Fruit fly (Drosophila melanogaster) whole organism, embryonic: ENCODE results near the gene hydra.
A peak's percentile ranks its signal among the peaks of the same experiment; 100 is the strongest.

ENCODE experiments used
- B-H2 ChIP-seq: fragments of 200-800 bp; sonication (Bioruptor generic); optimal IDR thresholded peaks from 2 replicates; lab custom pipeline; 2018; ENCODE audit warnings: missing biosample characterization, mild to moderate bottlenecking, missing genetic modification characterization
- C15 ChIP-seq: fragments of 200-800 bp; sonication (Bioruptor generic); IDR thresholded peaks from 3 replicates; pipeline ENCODE4 v1.3.6; 2022; ENCODE audit warnings: missing biosample characterization, missing genetic modification characterization
- CG10654 ChIP-seq: fragments of 200-800 bp; sonication (Bioruptor generic); optimal IDR thresholded peaks from 2 replicates; lab custom pipeline; 2016; ENCODE audit warnings: missing biosample characterization, missing genetic modification characterization
- CG12659 ChIP-seq: fragments of 200-800 bp; sonication (Bioruptor generic); optimal IDR thresholded peaks from 3 replicates; lab custom pipeline; 2017; ENCODE audit warnings: mild to moderate bottlenecking, missing biosample characterization, missing genetic modification reagents, missing genetic modification characterization
- CG13296 ChIP-seq: fragments of 200-800 bp; sonication (Bioruptor generic); optimal IDR thresholded peaks from 3 replicates; lab custom pipeline; 2018; ENCODE audit warnings: missing biosample characterization, mild to moderate bottlenecking, missing genetic modification characterization
- CG17385 ChIP-seq: fragments of 200-800 bp; sonication (Bioruptor generic); optimal IDR thresholded peaks from 3 replicates; lab custom pipeline; 2018; ENCODE audit warnings: missing biosample characterization, mild to moderate bottlenecking, missing genetic modification characterization
- CG17612 ChIP-seq: fragments of 200-800 bp; sonication (Bioruptor generic); IDR thresholded peaks from 2 replicates; pipeline ENCODE4 v1.3.6; 2022; ENCODE audit warnings: missing biosample characterization, missing genetic modification characterization
- CG2120 ChIP-seq: fragments of 200-800 bp; sonication (Bioruptor generic); optimal IDR thresholded peaks from 3 replicates; lab custom pipeline; 2016; ENCODE audit warnings: missing biosample characterization, missing genetic modification characterization
- CG2712 ChIP-seq: fragments of 200-800 bp; optimal IDR thresholded peaks from 3 replicates; lab custom pipeline; 2019; ENCODE audit warnings: missing biosample characterization, mild to moderate bottlenecking, missing genetic modification characterization, moderate library complexity
- CG3163 ChIP-seq: fragments of 200-800 bp; sonication (Bioruptor generic); optimal IDR thresholded peaks from 3 replicates; lab custom pipeline; 2016; ENCODE audit warnings: missing biosample characterization, missing genetic modification characterization
- CG4360 ChIP-seq: fragments of 200-800 bp; sonication (Bioruptor generic); IDR thresholded peaks from 2 replicates; pipeline ENCODE4 v1.3.6; 2022; ENCODE audit warnings: missing biosample characterization, missing genetic modification characterization
- CG4404 ChIP-seq: fragments of 200-800 bp; sonication (Bioruptor generic); IDR thresholded peaks from 2 replicates; pipeline ENCODE4 v1.3.6; 2022; ENCODE audit warnings: missing biosample characterization, missing genetic modification characterization
- CG9727 ChIP-seq: fragments of 200-800 bp; sonication (Bioruptor generic); optimal IDR thresholded peaks from 3 replicates; lab custom pipeline; 2017; ENCODE audit warnings: missing biosample characterization, mild to moderate bottlenecking, missing genetic modification characterization
- CHES-1-like ChIP-seq: fragments of 200-800 bp; sonication (Bioruptor generic); optimal IDR thresholded peaks from 2 replicates; lab custom pipeline; 2016; ENCODE audit warnings: missing biosample characterization, missing genetic modification characterization
- D ChIP-seq, 2 experiments: fragments of 200-800 bp in 1 of 2; fragments of >200 bp in 1 of 2; sonication (Bioruptor generic) in 1 of 2; optimal IDR thresholded peaks; 2 replicates in 1 of 2; 3 replicates in 1 of 2; lab custom pipeline; 2017; ENCODE audit warnings: mild to moderate bottlenecking in 1 of 2, missing biosample characterization in 1 of 2, missing genetic modification characterization in 1 of 2, missing genetic modification reagents in 1 of 2
- Doc3 ChIP-seq: fragments of 200-800 bp; sonication (Bioruptor generic); IDR thresholded peaks from 3 replicates; pipeline ENCODE4 v1.3.6; 2022; ENCODE audit warnings: missing biosample characterization, missing genetic modification characterization; ENCODE audit not compliant: partially characterized antibody
- Drgx ChIP-seq: fragments of 200-800 bp; sonication (Bioruptor generic); IDR thresholded peaks from 2 replicates; pipeline ENCODE4 v1.3.6; 2022; ENCODE audit warnings: missing biosample characterization, missing genetic modification characterization
- HHEX ChIP-seq: fragments of 200-800 bp; sonication (Bioruptor generic); optimal IDR thresholded peaks from 3 replicates; lab custom pipeline; 2017; ENCODE audit warnings: missing biosample characterization, mild to moderate bottlenecking, missing genetic modification characterization, missing genetic modification reagents
- HLH54F ChIP-seq: fragments of 200-800 bp; sonication (Bioruptor generic); optimal IDR thresholded peaks from 3 replicates; lab custom pipeline; 2016; ENCODE audit warnings: missing biosample characterization, missing genetic modification characterization
- Hmr ChIP-seq: fragments of 200-800 bp; sonication (Bioruptor generic); optimal IDR thresholded peaks from 3 replicates; lab custom pipeline; 2017; ENCODE audit warnings: mild to moderate bottlenecking, missing biosample characterization, missing genetic modification reagents, missing genetic modification characterization
- Hr3 ChIP-seq: fragments of 200-800 bp; sonication (Bioruptor generic); optimal IDR thresholded peaks from 3 replicates; lab custom pipeline; 2016; ENCODE audit warnings: missing biosample characterization, missing genetic modification characterization
- Hr51 ChIP-seq, 2 experiments: fragments of 200-800 bp; sonication (Bioruptor generic); optimal IDR thresholded peaks; 2 replicates in 1 of 2; 3 replicates in 1 of 2; lab custom pipeline; 2016 to 2018; ENCODE audit warnings: missing biosample characterization in 2 of 2, missing genetic modification characterization in 2 of 2, mild to moderate bottlenecking in 1 of 2, moderate library complexity in 1 of 2
- Hsf ChIP-seq: fragments of 200-800 bp; sonication (Bioruptor generic); optimal IDR thresholded peaks from 3 replicates; lab custom pipeline; 2016; ENCODE audit warnings: missing biosample characterization, missing genetic modification characterization
- Med ChIP-seq: fragments of 200-800 bp; sonication (Bioruptor generic); peaks from one replicate; lab custom pipeline; 2016; ENCODE audit warnings: missing biosample characterization, missing genetic modification characterization, mild to moderate bottlenecking, inconsistent platforms, moderate library complexity
- NFAT ChIP-seq: fragments of 200-800 bp; sonication (Bioruptor generic); IDR thresholded peaks from 2 replicates; pipeline ENCODE4 v1.3.6; 2022; ENCODE audit warnings: missing biosample characterization, missing genetic modification characterization
- NfI ChIP-seq: fragments of 200-800 bp; sonication (Bioruptor generic); optimal IDR thresholded peaks from 3 replicates; lab custom pipeline; 2018; ENCODE audit warnings: missing biosample characterization, mild to moderate bottlenecking, missing genetic modification characterization, moderate library complexity
- PHDP ChIP-seq: fragments of 200-800 bp; sonication (Bioruptor generic); optimal IDR thresholded peaks from 3 replicates; lab custom pipeline; 2018; ENCODE audit warnings: missing biosample characterization, mild to moderate bottlenecking, missing genetic modification characterization, moderate library complexity
- Pdp1 ChIP-seq, 2 experiments: fragments of 200-800 bp; sonication (Bioruptor generic); optimal IDR thresholded peaks; 3 replicates each; lab custom pipeline; 2016; ENCODE audit warnings: missing biosample characterization in 2 of 2, missing genetic modification characterization in 2 of 2, mild to moderate bottlenecking in 1 of 2, moderate library complexity in 1 of 2
- Sin3A ChIP-seq: fragments of >200 bp; optimal IDR thresholded peaks from 2 replicates; lab custom pipeline; 2018
- Sox100B ChIP-seq: fragments of 200-800 bp; sonication (Bioruptor generic); optimal IDR thresholded peaks from 3 replicates; lab custom pipeline; 2018; ENCODE audit warnings: missing biosample characterization, mild to moderate bottlenecking, missing genetic modification characterization
- Taf1 ChIP-seq: fragments of 200-800 bp; sonication (Bioruptor generic); IDR thresholded peaks from 2 replicates; pipeline ENCODE4 v1.3.6; 2022; ENCODE audit warnings: missing biosample characterization, missing genetic modification characterization
- Usf ChIP-seq: fragments of 200-800 bp; sonication (Bioruptor generic); optimal IDR thresholded peaks from 2 replicates; lab custom pipeline; 2017; ENCODE audit warnings: missing genotype, missing biosample characterization, missing genetic modification characterization
- Xrp1 ChIP-seq: fragments of 200-800 bp; sonication (Bioruptor generic); IDR thresholded peaks from 2 replicates; pipeline ENCODE4 v1.3.6; 2022; ENCODE audit warnings: missing biosample characterization, missing genetic modification characterization
- bcd ChIP-seq: fragments of 200-800 bp; sonication (Bioruptor generic); optimal IDR thresholded peaks from 2 replicates; lab custom pipeline; 2017; ENCODE audit warnings: missing biosample characterization, mild to moderate bottlenecking, missing genetic modification characterization
- caup ChIP-seq: fragments of 200-800 bp; sonication (Bioruptor generic); optimal IDR thresholded peaks from 3 replicates; lab custom pipeline; 2017; ENCODE audit warnings: missing biosample characterization, mild to moderate bottlenecking, missing genetic modification characterization, moderate library complexity; ENCODE audit not compliant: severe bottlenecking
- chinmo ChIP-seq: fragments of 200-800 bp; sonication (Bioruptor generic); IDR thresholded peaks from 4 replicates; pipeline ENCODE4 v1.3.6; 2022; ENCODE audit warnings: missing biosample characterization, missing genetic modification characterization; ENCODE audit not compliant: partially characterized antibody
- dmrt99B ChIP-seq: fragments of 200-800 bp; sonication (Bioruptor generic); optimal IDR thresholded peaks from 2 replicates; lab custom pipeline; 2018; ENCODE audit warnings: missing biosample characterization, mild to moderate bottlenecking, missing genetic modification characterization, moderate library complexity
- fd3F ChIP-seq: fragments of 200-800 bp; sonication (Bioruptor generic); optimal IDR thresholded peaks from 2 replicates; lab custom pipeline; 2018; ENCODE audit warnings: missing biosample characterization, mild to moderate bottlenecking, missing genetic modification characterization, moderate library complexity
- gem ChIP-seq: fragments of 200-800 bp; sonication (Bioruptor generic); optimal IDR thresholded peaks from 2 replicates; lab custom pipeline; 2019; ENCODE audit warnings: missing biosample characterization, mild to moderate bottlenecking, missing genetic modification characterization, moderate library complexity
- jumu ChIP-seq: fragments of 200-800 bp; sonication (Bioruptor generic); optimal IDR thresholded peaks from 3 replicates; lab custom pipeline; 2016; ENCODE audit warnings: missing biosample characterization, missing genetic modification characterization
- nom ChIP-seq: fragments of 200-800 bp; sonication (Bioruptor generic); optimal IDR thresholded peaks from 2 replicates; lab custom pipeline; 2017; ENCODE audit warnings: missing biosample characterization, missing genetic modification characterization, mild to moderate bottlenecking, moderate library complexity, missing genetic modification reagents
- prd ChIP-seq, 3 experiments: fragments of >200 bp in 2 of 3; fragments of 200-800 bp in 1 of 3; sonication (Bioruptor generic) in 1 of 3; optimal IDR thresholded peaks in 2 of 3; IDR thresholded peaks in 1 of 3; 2 replicates in 2 of 3; 3 replicates in 1 of 3; pipeline versions ENCODE4 v1.3.6 to Lab custom; 2017 to 2022; ENCODE audit warnings: missing biosample characterization in 1 of 3, missing genetic modification characterization in 1 of 3
- row ChIP-seq: fragments of 200-800 bp; sonication (Bioruptor generic); IDR thresholded peaks from 3 replicates; pipeline ENCODE4 v1.3.6; 2022; ENCODE audit warnings: missing biosample characterization, missing genetic modification characterization
- sc ChIP-seq, 3 experiments: fragments of >200 bp in 2 of 3; fragments of 200-800 bp in 1 of 3; sonication (Bioruptor generic) in 1 of 3; optimal IDR thresholded peaks; 2 replicates in 2 of 3; 3 replicates in 1 of 3; lab custom pipeline; 2017; ENCODE audit warnings: mild to moderate bottlenecking in 1 of 3, missing biosample characterization in 1 of 3, missing genetic modification characterization in 1 of 3, missing genetic modification reagents in 1 of 3
- slou ChIP-seq: fragments of 200-800 bp; sonication (Bioruptor generic); optimal IDR thresholded peaks from 3 replicates; lab custom pipeline; 2016; ENCODE audit warnings: missing biosample characterization, missing genetic modification characterization
- zfh2 ChIP-seq: fragments of 200-800 bp; sonication (Bioruptor generic); optimal IDR thresholded peaks from 2 replicates; lab custom pipeline; 2016; ENCODE audit warnings: missing biosample characterization, missing genetic modification characterization

Gene hydra

dm6 chrX:20656535-20657350 is 20.1 kb downstream of the hydra start, which contains the start of gene Cyp6v1 (continued):
- TF ChIP-seq CG4360: no peak
- no peak for TF ChIP-seq Sin3A (lab: Kevin White, UChicago)
- no peak for TF ChIP-seq Doc3 (GFP tag; lab: Robert Waterston, UW)
- TF ChIP-seq CG2120 (GFP tag; lab: Kevin White, UChicago): peak; percentile 69
- TF ChIP-seq Taf1: no peak
- no peak for TF ChIP-seq CHES-1-like (GFP tag; lab: Kevin White, UChicago)
- peak; percentile 34 for TF ChIP-seq Hr3 (GFP tag; lab: Kevin White, UChicago)
- TF ChIP-seq CG17385 (GFP tag; lab: Kevin White, UChicago): peak; percentile 39
- TF ChIP-seq Drgx: 0 out of 2 replicates have a peak, but pooled peaks have one; percentile 20
- no peak for TF ChIP-seq CG17612 (GFP tag; lab: Robert Waterston, UW)
- peak; percentile 79 for TF ChIP-seq Med (GFP tag; lab: Kevin White, UChicago)
- peak; percentile 52 for TF ChIP-seq Usf (GFP tag; lab: Kevin White, UChicago)
- 0 out of 4 replicates have a peak, but pooled peaks have one; percentile 52 for TF ChIP-seq chinmo (GFP tag; lab: Robert Waterston, UW)
- no peak for TF ChIP-seq C15 (GFP tag; lab: Robert Waterston, UW)
- 0 out of 2 replicates have a peak, but pooled peaks have one; percentile 24 for TF ChIP-seq Xrp1
- TF ChIP-seq Pdp1 (GFP tag; optimal IDR thresholded peaks at IDR 0.05; lab: Kevin White, UChicago): peak in 1 of 2 experiments; percentile 35
- peak; percentile 19 for TF ChIP-seq CG2712
- peak; percentile 10 for TF ChIP-seq CG10654 (GFP tag; lab: Kevin White, UChicago)
- TF ChIP-seq gem (tag; lab: Kevin White, UChicago): peak; percentile 67
- no peak for TF ChIP-seq prd (optimal IDR thresholded peaks at IDR 0.05; lab: Kevin White, UChicago)
- peak; percentile 28; the same call in 1 of the 3 replicates for TF ChIP-seq prd (GFP tag; IDR thresholded peaks at IDR 0.05; lab: Robert Waterston, UW)
- TF ChIP-seq row (GFP tag; lab: Robert Waterston, UW): peak; percentile 58; the same call in 2 of the 3 replicates
- TF ChIP-seq B-H2 (GFP tag; lab: Kevin White, UChicago): peak; percentile 7
- peak in 1 of 2 experiments; percentile 49 for TF ChIP-seq Hr51 (GFP tag; optimal IDR thresholded peaks at IDR 0.05; lab: Kevin White, UChicago)
- TF ChIP-seq CG13296 (GFP tag; lab: Kevin White, UChicago): peak; percentile 12
- no peak for TF ChIP-seq jumu (GFP tag; lab: Kevin White, UChicago)
- peak; percentile 15 for TF ChIP-seq fd3F (GFP tag; lab: Kevin White, UChicago)
- peak; percentile 37 for TF ChIP-seq CG12659 (GFP tag; lab: Kevin White, UChicago)
- TF ChIP-seq HHEX (GFP tag; lab: Kevin White, UChicago): peak; percentile 47
- peak; percentile 39 for TF ChIP-seq zfh2 (GFP tag; lab: Kevin White, UChicago)
- peak; percentile 51 for TF ChIP-seq Sox100B (GFP tag; lab: Kevin White, UChicago)
- no peak for TF ChIP-seq D (optimal IDR thresholded peaks at IDR 0.05; lab: Kevin White, UChicago)
- TF ChIP-seq D (GFP tag; optimal IDR thresholded peaks at IDR 0.05; lab: Kevin White, UChicago): no peak
- TF ChIP-seq bcd (GFP tag; lab: Kevin White, UChicago): peak; percentile 63
- peak; percentile 49 for TF ChIP-seq PHDP (tag; lab: Kevin White, UChicago)
- TF ChIP-seq NfI (GFP tag; lab: Kevin White, UChicago): peak; percentile 43
- TF ChIP-seq Hmr (GFP tag; lab: Kevin White, UChicago): peak; percentile 62
- peak; percentile 3 for TF ChIP-seq CG3163 (GFP tag; lab: Kevin White, UChicago)
- peak; percentile 17 for TF ChIP-seq HLH54F
- TF ChIP-seq nom: peak; percentile 7
- TF ChIP-seq CG4404 (GFP tag; lab: Robert Waterston, UW): 0 out of 2 replicates have a peak, but pooled peaks have one; percentile 10
- TF ChIP-seq slou: peak; percentile 32
- no peak for TF ChIP-seq sc (optimal IDR thresholded peaks at IDR 0.05; lab: Kevin White, UChicago)
- TF ChIP-seq sc (GFP tag; optimal IDR thresholded peaks at IDR 0.05; lab: Kevin White, UChicago): no peak
- TF ChIP-seq caup: peak; percentile 54
- TF ChIP-seq NFAT (GFP tag; lab: Robert Waterston, UW): 0 out of 2 replicates have a peak, but pooled peaks have one; percentile 10
- peak; percentile 53 for TF ChIP-seq dmrt99B (tag; lab: Kevin White, UChicago)
- peak; percentile 57 for TF ChIP-seq CG9727 (GFP tag; lab: Kevin White, UChicago)
- peak; percentile 33 for TF ChIP-seq Hsf
